Worm (Caenorhabditis elegans) whole organism, late embryonic: ENCODE measurements around the gene C28D4.4.

Experiments
- K02D7.2 ChIP-seq: sonication (generic microtip); optimal IDR thresholded peaks from 2 replicates; lab custom pipeline; 2017; ENCODE audit warnings: mild to moderate bottlenecking, missing genetic modification characterization, missing compliant biosample characterization
- Y22D7AL.16 ChIP-seq: sonication (generic microtip); optimal IDR thresholded peaks from 2 replicates; lab custom pipeline; 2016; ENCODE audit warnings: missing genetic modification characterization, missing compliant biosample characterization
- ceh-14 ChIP-seq: sonication (generic microtip); optimal IDR thresholded peaks from 2 replicates; lab custom pipeline; 2016; ENCODE audit warnings: missing genotype, missing genetic modification characterization, missing compliant biosample characterization
- ceh-2 ChIP-seq: sonication (generic microtip); optimal IDR thresholded peaks from 2 replicates; lab custom pipeline; 2016; ENCODE audit warnings: missing genotype, missing genetic modification characterization, missing compliant biosample characterization
- ceh-30 ChIP-seq: fragments of 150-350 bp; optimal IDR thresholded peaks from 2 replicates; lab custom pipeline; 2014; ENCODE audit warnings: missing biosample characterization, missing genetic modification characterization
- nfya-1 ChIP-seq: sonication (generic microtip); optimal IDR thresholded peaks from 2 replicates; lab custom pipeline; 2017; ENCODE audit warnings: missing genetic modification characterization, mild to moderate bottlenecking, missing compliant biosample characterization, antibody characterized with exemption, moderate library complexity
- npax-4 ChIP-seq: sonication (generic microtip); optimal IDR thresholded peaks from 2 replicates; lab custom pipeline; 2016; ENCODE audit warnings: missing genetic modification characterization, missing compliant biosample characterization
- pha-2 ChIP-seq: sonication (generic microtip); optimal IDR thresholded peaks from 2 replicates; lab custom pipeline; 2017; ENCODE audit warnings: mild to moderate bottlenecking, missing genetic modification characterization, missing compliant biosample characterization
- ref-2 ChIP-seq: sonication (generic microtip); optimal IDR thresholded peaks from 2 replicates; lab custom pipeline; 2016; ENCODE audit warnings: missing genetic modification characterization, missing compliant biosample characterization
- sox-4 ChIP-seq: sonication (generic microtip); optimal IDR thresholded peaks from 2 replicates; lab custom pipeline; 2017; ENCODE audit warnings: mild to moderate bottlenecking, missing genetic modification characterization, inconsistent platforms, missing compliant biosample characterization
- syd-9 ChIP-seq: sonication (generic microtip); optimal IDR thresholded peaks from 2 replicates; lab custom pipeline; 2016; ENCODE audit warnings: mild to moderate bottlenecking, missing genetic modification characterization, moderate library complexity, missing compliant biosample characterization
- unc-42 ChIP-seq: sonication (generic microtip); optimal IDR thresholded peaks from 2 replicates; lab custom pipeline; 2016; ENCODE audit warnings: missing genotype, missing genetic modification characterization, missing compliant biosample characterization
- ztf-16 ChIP-seq: sonication (generic microtip); optimal IDR thresholded peaks from 2 replicates; lab custom pipeline; 2017; ENCODE audit warnings: missing genetic modification characterization, missing compliant biosample characterization

Gene C28D4.4

ce11 chrIV:9706704-9707197 is 38.1 kb downstream of the C28D4.4 start, which contains the start of the genes dcaf-1 and dph-3:
Gene dcaf-1, minus strand, starts transcription at chrIV:9706723.
Gene dph-3, plus strand, starts transcription at chrIV:9707147.
- TF ChIP-seq nfya-1 (tag; lab: Kevin White, UChicago): peak; percentile 10
- TF ChIP-seq Y22D7AL.16: no peak
- peak; percentile 11 for TF ChIP-seq unc-42 (tag; lab: Kevin White, UChicago)

- TF ChIP-seq syd-9 (tag; lab: Kevin White, UChicago): no peak
- TF ChIP-seq K02D7.2: no peak
- no peak for TF ChIP-seq ztf-16 (tag; lab: Kevin White, UChicago)
- TF ChIP-seq pha-2 (tag; lab: Kevin White, UChicago): no peak
- TF ChIP-seq Y22D7AL.16: no peak
- no peak for TF ChIP-seq nfya-1 (tag; lab: Kevin White, UChicago)
- TF ChIP-seq, all 69 proteins: peak for 0
Measured at ce11 chrIV:9699062-9699461, 45.7 kb downstream of the C28D4.4 start.

- TF ChIP-seq ztf-16 (tag; lab: Kevin White, UChicago) (no peak), unc-42 (tag; lab: Kevin White, UChicago) (no peak), ceh-30 (tag; lab: Kevin White, UChicago) (no peak)
Measured at ce11 chrIV:9697869-9698268, 46.9 kb downstream of the C28D4.4 start.

- TF ChIP-seq ceh-2 (tag; lab: Kevin White, UChicago): no peak
- no peak for TF ChIP-seq ceh-14
- no peak for TF ChIP-seq sox-4 (tag; lab: Kevin White, UChicago)
- TF ChIP-seq ref-2 (tag; lab: Kevin White, UChicago): no peak
- no peak for TF ChIP-seq npax-4 (tag; lab: Kevin White, UChicago)
- no peak for TF ChIP-seq nfya-1 (tag; lab: Kevin White, UChicago)
- TF ChIP-seq, all 69 proteins: peak for 0
Measured at ce11 chrIV:9696513-9696912, 48.3 kb downstream of the C28D4.4 start.
